Fruit fly (Drosophila melanogaster) whole organism, prepupa: ENCODE measurements around the gene Atat.

Source experiments
- CG11762 ChIP-seq: fragments of 200-800 bp; sonication (Bioruptor generic); optimal IDR thresholded peaks from 3 replicates; lab custom pipeline; 2016; ENCODE audit warnings: missing biosample characterization, missing genetic modification characterization; ENCODE audit not compliant: insufficient read depth
- CG16779 ChIP-seq: fragments of 200-800 bp; sonication (Bioruptor generic); optimal IDR thresholded peaks from 3 replicates; lab custom pipeline; 2017; ENCODE audit warnings: missing biosample characterization, mild to moderate bottlenecking, missing genetic modification characterization
- Eip75B ChIP-seq: fragments of 200-800 bp; sonication (Bioruptor generic); optimal IDR thresholded peaks from 3 replicates; lab custom pipeline; 2016; ENCODE audit warnings: missing biosample characterization, missing genetic modification characterization
- Sox102F ChIP-seq: fragments of 200-800 bp; sonication (Bioruptor generic); optimal IDR thresholded peaks from 2 replicates; lab custom pipeline; 2016; ENCODE audit warnings: missing biosample characterization, mild to moderate bottlenecking, missing genetic modification characterization
- achi ChIP-seq: fragments of 200-800 bp; sonication (Bioruptor generic); optimal IDR thresholded peaks from 3 replicates; lab custom pipeline; 2016; ENCODE audit warnings: missing biosample characterization, missing genetic modification characterization
- dsx ChIP-seq: fragments of 200-800 bp; optimal IDR thresholded peaks from 3 replicates; lab custom pipeline; 2019; ENCODE audit warnings: missing biosample characterization, mild to moderate bottlenecking, missing genetic modification characterization, moderate library complexity; ENCODE audit not compliant: poor library complexity, severe bottlenecking
- esn ChIP-seq: fragments of 200-800 bp; sonication (Bioruptor generic); optimal IDR thresholded peaks from 2 replicates; lab custom pipeline; 2016; ENCODE audit warnings: missing biosample characterization, mild to moderate bottlenecking, missing genetic modification characterization, moderate library complexity

DNA sequence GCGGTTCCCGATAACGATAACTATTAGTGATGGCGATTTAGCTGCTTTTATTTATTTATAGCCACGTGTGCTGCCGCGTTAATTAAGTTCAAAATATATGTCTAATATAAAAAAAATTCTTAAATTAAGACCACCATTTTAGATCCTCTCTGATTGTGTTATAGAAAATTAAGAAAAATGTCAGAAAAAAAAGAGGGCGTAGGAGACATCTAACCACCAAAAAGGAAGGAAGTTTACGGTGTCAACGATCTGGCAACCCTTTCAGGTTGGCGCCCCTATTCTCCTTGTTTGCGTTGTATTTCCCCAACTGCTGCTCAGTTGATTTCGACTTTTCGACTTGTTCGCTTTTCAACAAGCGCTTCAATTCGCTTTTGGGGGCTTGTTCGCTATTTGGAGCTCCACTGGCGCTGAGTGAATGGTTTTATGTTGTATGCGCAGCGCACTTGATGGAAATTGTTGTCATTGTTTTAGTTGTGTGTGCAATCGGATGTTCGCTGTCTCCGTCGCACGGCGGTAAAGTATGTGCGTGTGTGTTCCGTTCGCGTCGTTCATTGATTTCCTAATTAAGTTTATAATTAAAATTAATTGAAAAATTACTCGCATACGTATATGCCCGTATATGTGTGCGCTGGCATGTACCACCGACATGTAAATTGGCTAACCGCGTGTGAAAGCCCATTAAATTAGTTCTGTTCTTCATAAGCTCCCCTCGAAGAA is 34.4 kb upstream of the Atat start, which contains the start of the genes CG3434 and CG44838:
- TF ChIP-seq CG11762 (peak; percentile 20), esn (GFP tag; lab: Kevin White, UChicago) (peak; percentile 82), achi (GFP tag; lab: Kevin White, UChicago) (peak; percentile 71), Sox102F (GFP tag; lab: Kevin White, UChicago) (peak; percentile 62), Eip75B (GFP tag; lab: Kevin White, UChicago) (peak; percentile 70), dsx (GFP tag; lab: Kevin White, UChicago) (peak; percentile 47), CG16779 (tag; lab: Kevin White, UChicago) (peak; percentile 12)
